Fruit fly (Drosophila melanogaster) whole organism, pupa: ENCODE measurements around the gene CG3631.

ENCODE experiments used
- CG10348 ChIP-seq: fragments of 200-800 bp; sonication (Bioruptor generic); IDR thresholded peaks from 2 replicates; pipeline ENCODE4 v1.3.6; 2022; ENCODE audit warnings: missing biosample characterization, missing genetic modification characterization
- CG13204 ChIP-seq: fragments of 200-800 bp; sonication (Bioruptor generic); optimal IDR thresholded peaks from 2 replicates; lab custom pipeline; 2018; ENCODE audit warnings: missing biosample characterization, mild to moderate bottlenecking, missing genetic modification characterization, moderate library complexity
- CG14655 ChIP-seq: fragments of 200-800 bp; sonication (Bioruptor generic); optimal IDR thresholded peaks from 3 replicates; lab custom pipeline; 2017; ENCODE audit warnings: mild to moderate bottlenecking, missing biosample characterization, missing genetic modification reagents, missing genetic modification characterization
- CG15710 ChIP-seq: fragments of 200-800 bp; sonication (Bioruptor generic); optimal IDR thresholded peaks from 2 replicates; lab custom pipeline; 2018; ENCODE audit warnings: missing biosample characterization, mild to moderate bottlenecking, missing genetic modification characterization, moderate library complexity
- CG17806 ChIP-seq: fragments of 200-800 bp; sonication (Bioruptor generic); optimal IDR thresholded peaks from 2 replicates; lab custom pipeline; 2018; ENCODE audit warnings: missing biosample characterization, mild to moderate bottlenecking, missing genetic modification characterization, moderate library complexity
- CG32121 ChIP-seq: fragments of 200-800 bp; sonication (Bioruptor generic); IDR thresholded peaks from 2 replicates; pipeline ENCODE4 v1.3.6; 2022; ENCODE audit warnings: missing biosample characterization, missing genetic modification characterization
- CG34367 ChIP-seq: fragments of 200-800 bp; sonication (Bioruptor generic); optimal IDR thresholded peaks from 2 replicates; lab custom pipeline; 2018; ENCODE audit warnings: missing biosample characterization, mild to moderate bottlenecking, missing genetic modification characterization
- EcR ChIP-seq: fragments of 200-800 bp; sonication (Bioruptor generic); optimal IDR thresholded peaks from 3 replicates; lab custom pipeline; 2019; ENCODE audit warnings: missing biosample characterization, missing genetic modification characterization, mild to moderate bottlenecking, moderate library complexity, missing genetic modification reagents
- Ets98B ChIP-seq: fragments of 200-800 bp; sonication (Bioruptor generic); IDR thresholded peaks from 2 replicates; pipeline ENCODE4 v1.3.6; 2022; ENCODE audit warnings: missing biosample characterization, missing genetic modification characterization
- Pif1B ChIP-seq: fragments of 200-800 bp; sonication (Bioruptor generic); optimal IDR thresholded peaks from 3 replicates; lab custom pipeline; 2016; ENCODE audit warnings: missing biosample characterization, missing genetic modification characterization
- Snoo ChIP-seq: fragments of 200-800 bp; sonication (Bioruptor generic); optimal IDR thresholded peaks from 3 replicates; lab custom pipeline; 2017; ENCODE audit warnings: missing biosample characterization, mild to moderate bottlenecking, missing genetic modification characterization, inconsistent platforms
- fd96Ca ChIP-seq: fragments of 200-800 bp; sonication (Bioruptor generic); IDR thresholded peaks from 3 replicates; pipeline ENCODE4 v1.3.6; 2022; ENCODE audit warnings: missing biosample characterization, missing genetic modification characterization
- rn ChIP-seq: fragments of 200-800 bp; sonication (Bioruptor generic); IDR thresholded peaks from 2 replicates; pipeline ENCODE4 v1.3.6; 2022; ENCODE audit warnings: missing biosample characterization, missing genetic modification characterization

DNA sequence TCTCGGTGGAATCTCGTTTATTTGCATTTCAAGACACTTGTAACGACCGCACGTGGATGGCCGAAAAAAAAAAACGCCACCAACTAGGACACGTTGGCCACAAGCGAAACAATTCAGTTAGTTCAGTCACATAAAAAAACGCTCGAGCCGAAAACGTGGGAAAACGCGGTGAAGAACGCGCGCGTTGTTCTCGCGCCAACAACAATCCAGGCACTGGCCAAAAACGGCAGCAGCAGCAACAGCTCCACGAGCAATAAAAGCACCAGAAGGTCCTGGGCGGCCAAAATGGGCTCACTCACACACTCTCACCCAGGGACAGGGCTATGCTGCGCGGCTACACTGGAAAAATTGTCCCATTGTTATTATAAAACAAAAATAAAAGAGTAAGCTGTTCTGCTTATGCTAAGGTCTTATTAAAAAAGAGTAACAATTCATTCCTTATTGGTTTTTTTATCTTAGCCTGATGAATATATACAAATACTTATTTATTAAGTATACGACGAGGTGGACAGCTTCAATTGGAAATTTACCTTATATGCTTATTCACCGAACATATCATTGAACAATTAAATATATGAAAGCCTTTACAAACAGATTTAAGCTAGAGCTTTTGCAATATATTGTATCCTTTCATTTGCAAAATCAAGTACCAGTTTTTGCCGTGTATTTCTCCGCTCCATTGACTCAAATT is 3.8 kb upstream of the CG3631 start, which contains the start of gene btsz:
- TF ChIP-seq Ets98B (GFP tag; lab: Robert Waterston, UW) (no peak), CG17806 (tag; lab: Kevin White, UChicago) (no peak), CG14655 (GFP tag; lab: Kevin White, UChicago) (no peak), CG10348 (GFP tag; lab: Robert Waterston, UW) (no peak), CG32121 (GFP tag; lab: Robert Waterston, UW) (no peak), CG15710 (no peak), fd96Ca (GFP tag; lab: Robert Waterston, UW) (no peak), Pif1B (GFP tag; lab: Kevin White, UChicago) (no peak), CG13204 (no peak), rn (GFP tag; lab: Robert Waterston, UW) (no peak), Snoo (tag; lab: Kevin White, UChicago) (no peak), EcR (GFP tag; lab: Kevin White, UChicago) (no peak), CG34367 (tag; lab: Kevin White, UChicago) (no peak)
